Fruit fly (Drosophila melanogaster) whole organism, adult: ENCODE data around the gene Cbs.

Experiments used
- CG5204 ChIP-seq: fragments of 200-800 bp; sonication (Bioruptor generic); optimal IDR thresholded peaks from 2 replicates; lab custom pipeline; 2016; ENCODE audit warnings: missing biosample characterization, missing genetic modification characterization
- Mnt ChIP-seq: fragments of 200-800 bp; sonication (Bioruptor generic); optimal IDR thresholded peaks from 2 replicates; lab custom pipeline; 2016; ENCODE audit warnings: missing biosample characterization, mild to moderate bottlenecking, missing genetic modification characterization
- cnc ChIP-seq, 2 experiments: fragments of >200 bp; optimal IDR thresholded peaks; 2 replicates each; lab custom pipeline; 2017
- kay ChIP-seq: fragments of 200-800 bp; sonication (Bioruptor generic); peaks from one replicate; lab custom pipeline; 2016; ENCODE audit warnings: missing biosample characterization, missing genetic modification characterization, borderline replicate concordance
- tj ChIP-seq: fragments of 200-800 bp; sonication (Bioruptor generic); optimal IDR thresholded peaks from 3 replicates; lab custom pipeline; 2017; ENCODE audit warnings: missing biosample characterization, mild to moderate bottlenecking, missing genetic modification characterization, moderate library complexity

dm6 chrX:21035208-21035937 is 9.6 kb upstream of the Cbs start, which contains the start of gene Ntf-2:
- TF ChIP-seq cnc (optimal IDR thresholded peaks at IDR 0.05; lab: Kevin White, UChicago) (no peak), Mnt (GFP tag; lab: Kevin White, UChicago) (peak; percentile 43), CG5204 (GFP tag; lab: Kevin White, UChicago) (no peak), tj (GFP tag; lab: Kevin White, UChicago) (peak; percentile 71), kay (no peak)
